Fruit fly (Drosophila melanogaster): ENCODE measurements around the gene sif.

The sif gene

DNA sequence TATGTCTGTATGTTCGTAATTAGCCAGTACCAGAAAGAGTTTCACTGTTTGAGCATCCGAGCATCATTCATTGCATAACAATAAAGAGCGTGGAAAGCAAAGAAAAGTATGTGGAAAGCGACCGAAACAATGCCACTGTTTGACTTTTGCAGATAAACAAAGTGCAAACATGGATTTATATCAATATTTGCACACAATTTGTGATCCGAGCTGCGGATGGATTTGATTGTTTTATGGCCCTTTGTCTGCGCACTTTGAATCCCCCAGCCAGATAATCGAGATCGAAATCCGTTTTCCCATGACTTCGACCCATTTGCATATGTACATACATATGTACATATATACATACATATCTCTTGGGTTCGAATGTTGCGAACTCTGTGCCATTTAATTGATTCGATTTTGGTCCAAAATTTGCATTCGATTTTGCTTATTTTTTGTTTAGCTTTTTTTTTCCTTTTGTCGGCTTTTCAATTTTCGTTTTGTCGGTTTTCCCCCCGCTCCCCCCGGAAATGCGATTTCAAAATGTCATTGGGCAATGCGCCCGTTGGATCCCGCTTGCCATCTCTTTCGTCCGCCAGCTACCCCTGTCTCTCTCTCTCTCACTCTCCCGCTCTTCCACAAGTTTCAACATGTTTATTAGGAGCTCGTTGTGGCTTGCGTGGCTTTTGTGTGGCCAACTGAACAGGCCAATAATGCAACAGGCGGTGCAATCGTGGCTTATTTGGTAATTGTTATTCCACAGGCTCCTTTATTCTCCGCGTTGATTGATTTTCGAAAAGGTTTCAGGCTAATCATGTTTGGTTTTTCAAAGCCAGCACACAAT, 127.7 kb downstream of the sif start:
- TF ChIP-seq CG17806 (tag; optimal IDR thresholded peaks at IDR 0.05) (no peak), Pif1B (GFP tag; optimal IDR thresholded peaks at IDR 0.05) (no peak), Snoo (tag; optimal IDR thresholded peaks at IDR 0.05) (no peak), CG4496 (GFP tag; IDR thresholded peaks at IDR 0.05) (peak; percentile 43; the same call in 1 of the 3 replicates), CG32121 (GFP tag; IDR thresholded peaks at IDR 0.05) (0 out of 2 replicates have a peak, but pooled peaks have one; percentile 9), CG13204 (GFP tag; optimal IDR thresholded peaks at IDR 0.05) (no peak), CG9948 (tag; optimal IDR thresholded peaks at IDR 0.05) (no peak), CG12605 (GFP tag; IDR thresholded peaks at IDR 0.05) (0 out of 2 replicates have a peak, but pooled peaks have one; percentile 30), CG15710 (tag; optimal IDR thresholded peaks at IDR 0.05) (no peak)

DNA sequence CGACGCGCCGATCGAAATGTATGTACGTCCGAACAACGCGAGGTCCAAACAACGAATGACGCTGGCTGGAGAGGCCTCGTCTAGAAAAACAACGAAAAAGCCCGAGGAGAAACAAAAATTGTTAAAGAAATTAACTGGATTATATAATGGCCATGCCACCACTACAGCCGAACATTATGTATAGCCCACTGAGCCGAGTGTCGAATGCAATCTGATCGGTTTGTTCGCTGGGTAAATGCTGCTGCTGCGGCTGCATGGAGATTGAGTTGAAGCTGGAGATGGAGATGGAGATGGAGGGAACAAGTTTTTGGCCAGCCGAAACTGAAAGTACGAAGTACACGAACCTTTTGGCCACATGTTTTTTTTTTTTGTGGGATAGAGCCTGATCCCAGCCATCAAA, 128.9 kb downstream of the sif start, which contains the start of gene Cralbp:
Cralbp (minus strand) TSS at position 115 of the 400 bp plus-strand sequence.
- TF ChIP-seq CG4496 (GFP tag; IDR thresholded peaks at IDR 0.05) (0 out of 3 replicates have a peak, but pooled peaks have one; percentile 36), CG12605 (GFP tag; IDR thresholded peaks at IDR 0.05) (no peak)

DNA sequence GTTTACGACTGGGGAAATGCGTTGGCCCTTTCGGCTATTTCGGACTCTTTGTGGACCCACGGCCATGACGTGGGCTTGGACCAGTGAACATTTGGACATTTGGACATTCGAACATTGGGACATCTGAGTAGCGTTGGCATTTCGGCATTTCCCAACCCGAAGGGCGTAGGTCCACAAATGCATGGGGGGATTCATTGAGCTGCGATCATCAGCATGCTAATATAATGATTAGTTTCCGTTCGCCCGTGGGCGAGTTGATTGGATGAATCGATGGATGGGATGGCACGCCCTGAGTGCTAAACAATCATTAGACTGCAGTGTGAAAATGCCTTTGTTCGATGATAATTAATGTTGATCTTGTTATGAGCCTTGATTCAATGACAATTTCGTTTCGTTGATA, 129.8 kb downstream of the sif start:
- TF ChIP-seq D1 (tag; optimal IDR thresholded peaks at IDR 0.05) = no peak
- no peak for TF ChIP-seq CG4496 (GFP tag; IDR thresholded peaks at IDR 0.05)
- no peak for TF ChIP-seq CG17806 (tag; optimal IDR thresholded peaks at IDR 0.05)
- TF ChIP-seq CG12605 (GFP tag; IDR thresholded peaks at IDR 0.05) = no peak
- TF ChIP-seq CG9948 (tag; optimal IDR thresholded peaks at IDR 0.05) = no peak

DNA sequence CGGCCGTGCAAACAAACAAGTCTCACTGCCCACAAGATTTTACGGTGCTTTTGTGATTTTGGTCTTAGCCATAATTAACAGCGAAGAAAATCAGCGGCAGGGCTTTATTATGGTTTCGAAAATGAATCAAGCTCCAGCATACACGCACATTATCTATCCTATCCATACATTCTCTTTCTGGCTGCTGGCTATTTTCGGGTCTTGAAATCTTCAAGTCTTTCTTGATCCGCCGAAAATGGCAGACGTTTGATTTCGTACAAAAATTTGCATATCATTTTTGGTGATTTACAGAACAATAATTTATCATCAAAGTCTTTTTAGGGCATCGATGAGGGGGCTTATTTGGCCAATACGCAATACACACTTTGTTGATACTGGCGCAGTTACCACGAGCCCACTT, 131.1 kb downstream of the sif start:
- no peak for TF ChIP-seq CG14655 (GFP tag; optimal IDR thresholded peaks at IDR 0.05)
- no peak for TF ChIP-seq gl (tag; optimal IDR thresholded peaks at IDR 0.05)
- TF ChIP-seq CG8159 (tag; optimal IDR thresholded peaks at IDR 0.05) = no peak
- TF ChIP-seq Snoo (tag; optimal IDR thresholded peaks at IDR 0.05) = no peak
- TF ChIP-seq Ets98B (GFP tag; IDR thresholded peaks at IDR 0.05) = no peak
- no peak for TF ChIP-seq CG17806 (tag; optimal IDR thresholded peaks at IDR 0.05)
- TF ChIP-seq CG15710 (tag; optimal IDR thresholded peaks at IDR 0.05) = no peak
- TF ChIP-seq CG4496 (GFP tag; IDR thresholded peaks at IDR 0.05) = no peak
- TF ChIP-seq Pif1A (GFP tag; optimal IDR thresholded peaks at IDR 0.05) = no peak
- no peak for TF ChIP-seq CG13204 (GFP tag; optimal IDR thresholded peaks at IDR 0.05)
- no peak for TF ChIP-seq CG9948 (tag; optimal IDR thresholded peaks at IDR 0.05)

DNA sequence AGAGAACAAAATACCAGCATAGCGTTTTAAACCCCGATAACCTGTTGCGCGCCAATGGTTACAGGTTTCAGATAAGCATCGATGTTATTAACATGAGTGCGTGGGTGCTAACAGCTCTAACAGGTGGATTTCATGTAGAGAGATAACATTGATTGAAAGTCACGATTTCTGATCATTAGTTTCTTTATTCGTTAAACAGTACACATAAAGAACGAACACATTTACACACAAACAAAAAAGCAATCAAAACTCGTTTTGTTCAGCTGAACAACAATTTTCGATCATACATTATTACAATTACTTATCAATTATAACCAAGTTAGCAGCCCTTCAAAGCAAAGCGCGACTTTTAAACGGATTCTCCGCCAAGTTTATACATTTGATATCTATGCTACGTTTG, 131.9 kb downstream of the sif start:
- TF ChIP-seq CG8159 (tag; optimal IDR thresholded peaks at IDR 0.05) (no peak), Ets98B (GFP tag; IDR thresholded peaks at IDR 0.05) (peak; percentile 32; the same call in 1 of the 2 replicates), CG4496 (GFP tag; IDR thresholded peaks at IDR 0.05) (no peak), Pif1A (GFP tag; optimal IDR thresholded peaks at IDR 0.05) (no peak), CG12605 (GFP tag; IDR thresholded peaks at IDR 0.05) (peak; percentile 67), D1 (tag; optimal IDR thresholded peaks at IDR 0.05) (no peak), CG17806 (tag; optimal IDR thresholded peaks at IDR 0.05) (peak; percentile 18)

DNA sequence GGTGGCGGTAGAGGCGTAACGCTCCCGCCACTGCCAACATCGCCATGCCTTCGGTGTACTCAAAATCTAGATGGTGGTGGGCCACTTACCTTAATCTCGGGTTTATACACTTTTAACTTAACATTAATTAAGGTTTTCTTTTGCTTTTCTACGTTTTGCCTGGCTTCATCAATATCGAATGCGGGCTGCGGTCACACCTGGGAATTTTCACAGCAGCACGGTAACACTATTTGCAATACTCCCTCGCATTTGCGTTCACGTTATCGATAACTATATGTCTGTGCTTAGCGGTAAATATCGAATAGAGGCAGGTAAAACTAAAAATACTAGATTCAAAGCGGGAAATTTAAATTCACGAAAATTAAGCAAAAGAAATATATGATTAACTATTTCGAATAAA, 136.3 kb downstream of the sif start, which contains the start of gene Bre1:
Bre1 (minus strand) TSS at position 226 of the 400 bp plus-strand sequence.
- TF ChIP-seq CG8159 (tag; optimal IDR thresholded peaks at IDR 0.05) (no peak), CG17806 (tag; optimal IDR thresholded peaks at IDR 0.05) (no peak), CG34367 (tag; optimal IDR thresholded peaks at IDR 0.05) (no peak)

DNA sequence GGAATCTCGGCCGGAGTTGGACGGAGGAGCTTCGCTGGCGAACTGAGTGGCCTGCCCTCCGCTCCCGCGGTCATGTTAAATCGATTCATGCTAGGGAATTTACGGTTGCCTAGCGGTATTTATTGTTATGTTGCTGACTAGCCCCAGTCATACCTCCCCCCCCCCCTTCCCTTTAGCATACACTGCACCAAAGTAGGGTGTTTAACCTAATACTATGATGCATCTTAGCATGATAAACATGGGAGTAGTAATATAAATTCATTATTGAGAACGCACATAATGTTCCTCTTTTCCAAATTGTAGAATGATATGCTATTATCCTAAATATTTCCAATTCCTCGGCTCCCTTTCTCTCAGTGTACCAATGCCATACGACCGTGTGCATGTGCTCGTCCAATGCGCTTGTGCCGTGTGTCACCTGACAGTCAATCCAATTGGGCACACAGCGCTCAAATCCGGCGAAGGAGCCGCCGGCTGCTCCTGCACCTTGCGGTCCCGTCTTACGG, 138.8 kb downstream of the sif start, which contains the start of gene Tektin-C:
Tektin-C (minus strand) TSS at position 51 of the 506 bp plus-strand sequence.
- TF ChIP-seq fd96Ca (GFP tag; IDR thresholded peaks at IDR 0.05) (peak; percentile 30; the same call in 1 of the 3 replicates), CG15710 (tag; optimal IDR thresholded peaks at IDR 0.05) (no peak)

DNA sequence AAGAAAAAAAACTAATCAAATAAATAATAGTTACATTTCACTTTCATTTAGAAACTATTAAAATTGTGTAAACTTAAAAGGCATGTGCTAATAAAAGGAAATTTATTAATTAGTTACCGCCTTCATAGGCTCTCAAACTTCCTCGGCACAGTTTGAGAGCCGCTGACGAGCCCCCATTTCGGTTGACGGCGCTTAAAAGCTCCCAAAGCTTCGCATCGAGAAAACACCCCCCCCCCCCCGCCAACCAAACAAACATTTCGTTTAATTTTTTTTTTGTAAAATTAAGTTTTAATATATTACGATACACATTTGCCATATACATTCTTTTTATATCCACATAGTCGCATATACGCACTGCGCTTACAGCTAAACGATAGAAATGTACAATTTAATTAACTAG, 139.6 kb downstream of the sif start:
- no peak for TF ChIP-seq CG14655 (GFP tag; optimal IDR thresholded peaks at IDR 0.05)
- TF ChIP-seq Pif1B (GFP tag; optimal IDR thresholded peaks at IDR 0.05) = no peak
- TF ChIP-seq CG4496 (GFP tag; IDR thresholded peaks at IDR 0.05) = no peak
- TF ChIP-seq Snoo (tag; optimal IDR thresholded peaks at IDR 0.05) = no peak
- TF ChIP-seq Ets98B (GFP tag; IDR thresholded peaks at IDR 0.05) = no peak
- no peak for TF ChIP-seq fd96Ca (GFP tag; IDR thresholded peaks at IDR 0.05)
- TF ChIP-seq CG34367 (tag; optimal IDR thresholded peaks at IDR 0.05) = no peak
- no peak for TF ChIP-seq CG8159 (tag; optimal IDR thresholded peaks at IDR 0.05)
- no peak for TF ChIP-seq CG13204 (GFP tag; optimal IDR thresholded peaks at IDR 0.05)

All from whole organism, pupa.